Worm (Caenorhabditis elegans) whole organism, late embryonic: ENCODE data around the gene rab-21.

ENCODE experiments used
- K02D7.2 ChIP-seq: sonication (generic microtip); optimal IDR thresholded peaks from 2 replicates; lab custom pipeline; 2017; ENCODE audit warnings: mild to moderate bottlenecking, missing genetic modification characterization, missing compliant biosample characterization
- T23F11.4 ChIP-seq: fragments of 200-800 bp; sonication (Bioruptor generic); optimal IDR thresholded peaks from 2 replicates; lab custom pipeline; 2018; ENCODE audit warnings: mild to moderate bottlenecking, missing genetic modification characterization, missing compliant biosample characterization
- ama-1 ChIP-seq: fragments of 150-350 bp; optimal IDR thresholded peaks from 2 replicates; lab custom pipeline; 2014
- ceh-2 ChIP-seq: sonication (generic microtip); optimal IDR thresholded peaks from 2 replicates; lab custom pipeline; 2016; ENCODE audit warnings: missing genotype, missing genetic modification characterization, missing compliant biosample characterization
- ceh-30 ChIP-seq: fragments of 150-350 bp; optimal IDR thresholded peaks from 2 replicates; lab custom pipeline; 2014; ENCODE audit warnings: missing biosample characterization, missing genetic modification characterization
- ceh-31 ChIP-seq: sonication (generic microtip); optimal IDR thresholded peaks from 2 replicates; lab custom pipeline; 2016; ENCODE audit warnings: missing genetic modification characterization, missing compliant biosample characterization
- ceh-34 ChIP-seq: sonication (generic microtip); optimal IDR thresholded peaks from 2 replicates; lab custom pipeline; 2016; ENCODE audit warnings: mild to moderate bottlenecking, missing genetic modification characterization, missing compliant biosample characterization
- ceh-45 ChIP-seq: fragments of 200-800 bp; sonication (Bioruptor generic); IDR thresholded peaks from 2 replicates; pipeline ENCODE4 v1.3.6; 2022; ENCODE audit warnings: missing genetic modification reagents, missing genetic modification characterization, missing compliant biosample characterization
- ceh-6 ChIP-seq: fragments of 200-800 bp; sonication (Bioruptor generic); optimal IDR thresholded peaks from 2 replicates; lab custom pipeline; 2018; ENCODE audit warnings: mild to moderate bottlenecking, missing genetic modification characterization, missing compliant biosample characterization
- dve-1 ChIP-seq: sonication (generic microtip); optimal IDR thresholded peaks from 2 replicates; lab custom pipeline; 2017; ENCODE audit warnings: antibody characterized with exemption, mild to moderate bottlenecking, missing genetic modification characterization, missing compliant biosample characterization
- fkh-6 ChIP-seq: sonication (generic microtip); optimal IDR thresholded peaks from 2 replicates; lab custom pipeline; 2016; ENCODE audit warnings: missing genetic modification characterization, missing compliant biosample characterization
- hlh-30 ChIP-seq: sonication (generic microtip); optimal IDR thresholded peaks from 2 replicates; lab custom pipeline; 2017; ENCODE audit warnings: antibody characterized with exemption, missing genetic modification characterization, missing compliant biosample characterization; ENCODE audit not compliant: insufficient read depth
- hlh-6 ChIP-seq: sonication (generic microtip); optimal IDR thresholded peaks from 2 replicates; lab custom pipeline; 2016; ENCODE audit warnings: missing genotype, missing genetic modification characterization, missing compliant biosample characterization
- hlh-8 ChIP-seq: sonication (generic microtip); optimal IDR thresholded peaks from 2 replicates; lab custom pipeline; 2016; ENCODE audit warnings: missing genotype, missing genetic modification characterization, missing compliant biosample characterization
- lin-11 ChIP-seq: fragments of 200-800 bp; sonication (Bioruptor generic); optimal IDR thresholded peaks from 2 replicates; lab custom pipeline; 2018; ENCODE audit warnings: mild to moderate bottlenecking, missing genetic modification characterization, missing compliant biosample characterization
- mec-3 ChIP-seq: sonication (generic microtip); optimal IDR thresholded peaks from 2 replicates; lab custom pipeline; 2016; ENCODE audit warnings: borderline replicate concordance, missing genetic modification characterization, missing compliant biosample characterization
- nhr-11 ChIP-seq: fragments of 150-350 bp; optimal IDR thresholded peaks from 2 replicates; lab custom pipeline; 2014; ENCODE audit warnings: missing biosample characterization, missing genetic modification characterization
- pag-3 ChIP-seq: sonication (generic microtip); optimal IDR thresholded peaks from 2 replicates; lab custom pipeline; 2016; ENCODE audit warnings: missing compliant biosample characterization, missing genetic modification characterization, borderline replicate concordance
- pat-9 ChIP-seq: fragments of 200-800 bp; sonication (Bioruptor generic); optimal IDR thresholded peaks from 2 replicates; lab custom pipeline; 2018; ENCODE audit warnings: mild to moderate bottlenecking, missing genetic modification characterization, moderate library complexity, missing compliant biosample characterization
- pha-2 ChIP-seq: sonication (generic microtip); optimal IDR thresholded peaks from 2 replicates; lab custom pipeline; 2017; ENCODE audit warnings: mild to moderate bottlenecking, missing genetic modification characterization, missing compliant biosample characterization
- rnt-1 ChIP-seq: sonication (generic microtip); optimal IDR thresholded peaks from 2 replicates; lab custom pipeline; 2016; ENCODE audit warnings: missing genetic modification characterization, missing compliant biosample characterization
- sdc-2 ChIP-seq: sonication (generic microtip); optimal IDR thresholded peaks from 2 replicates; lab custom pipeline; 2016; ENCODE audit warnings: missing genotype, missing genetic modification characterization, missing compliant biosample characterization
- sox-4 ChIP-seq: sonication (generic microtip); optimal IDR thresholded peaks from 2 replicates; lab custom pipeline; 2017; ENCODE audit warnings: mild to moderate bottlenecking, missing genetic modification characterization, inconsistent platforms, missing compliant biosample characterization
- syd-9 ChIP-seq: sonication (generic microtip); optimal IDR thresholded peaks from 2 replicates; lab custom pipeline; 2016; ENCODE audit warnings: mild to moderate bottlenecking, missing genetic modification characterization, moderate library complexity, missing compliant biosample characterization
- tbx-2 ChIP-seq: sonication (generic microtip); optimal IDR thresholded peaks from 2 replicates; lab custom pipeline; 2016; ENCODE audit warnings: missing genetic modification characterization, missing compliant biosample characterization
- unc-3 ChIP-seq, 2 experiments: fragments of 200-800 bp in 1 of 2; sonication (Bioruptor generic) in 1 of 2; sonication (generic microtip) in 1 of 2; conservative IDR thresholded peaks in 1 of 2; optimal IDR thresholded peaks in 1 of 2; 2 replicates each; pipeline versions ENCODE4 v1.3.6 to Lab custom; 2016 to 2022; ENCODE audit warnings: missing compliant biosample characterization in 2 of 2, missing genetic modification characterization in 2 of 2, missing genetic modification reagents in 1 of 2
- unc-42 ChIP-seq: sonication (generic microtip); optimal IDR thresholded peaks from 2 replicates; lab custom pipeline; 2016; ENCODE audit warnings: missing genotype, missing genetic modification characterization, missing compliant biosample characterization
- unc-86 ChIP-seq: sonication (generic microtip); optimal IDR thresholded peaks from 2 replicates; lab custom pipeline; 2016; ENCODE audit warnings: missing genetic modification characterization, missing compliant biosample characterization
- zip-5 ChIP-seq: sonication (generic microtip); optimal IDR thresholded peaks from 2 replicates; lab custom pipeline; 2016; ENCODE audit warnings: missing genetic modification characterization, missing compliant biosample characterization

The rab-21 gene

ce11 chrII:8675369-8675768, 39.4 kb downstream of the rab-21 start:
- TF ChIP-seq rnt-1 (tag; lab: Kevin White, UChicago) = no peak
- no peak for TF ChIP-seq ceh-45 (GFP tag; lab: Robert Waterston, UW)
- no peak for TF ChIP-seq ceh-2 (tag; lab: Kevin White, UChicago)
- no peak for TF ChIP-seq hlh-6 (tag; lab: Kevin White, UChicago)
- no peak for TF ChIP-seq unc-3 (GFP tag; conservative IDR thresholded peaks at IDR 0.05; lab: Robert Waterston, UW)
- TF ChIP-seq unc-3 (tag; optimal IDR thresholded peaks at IDR 0.05; lab: Kevin White, UChicago) = no peak
- TF ChIP-seq ceh-6 (GFP tag; lab: Kevin White, UChicago) = no peak
- no peak for TF ChIP-seq zip-5 (tag; lab: Kevin White, UChicago)
- TF ChIP-seq pag-3 (tag; lab: Kevin White, UChicago) = no peak
- no peak for TF ChIP-seq K02D7.2
- no peak for TF ChIP-seq pha-2 (tag; lab: Kevin White, UChicago)
- TF ChIP-seq ama-1 = no peak
- no peak for TF ChIP-seq syd-9 (tag; lab: Kevin White, UChicago)
- TF ChIP-seq mec-3 (tag; lab: Kevin White, UChicago) = no peak

DNA sequence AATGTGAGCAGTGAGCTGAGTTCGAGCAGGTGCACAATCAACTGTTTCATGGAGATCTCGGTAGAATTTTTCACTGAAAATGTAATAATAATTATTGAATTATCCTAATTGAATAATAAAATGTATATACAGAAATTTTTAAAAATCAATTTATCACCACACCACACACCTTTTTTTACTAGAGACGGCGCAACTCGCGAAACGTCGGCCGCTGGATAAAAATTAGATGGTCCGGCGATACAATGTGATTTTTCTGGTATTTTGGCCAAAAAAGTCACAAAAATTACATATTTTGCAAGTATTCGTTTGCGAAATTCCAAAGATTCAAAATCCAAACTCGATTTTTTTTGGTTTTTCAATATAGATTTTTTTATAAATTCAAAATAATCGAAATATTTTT, 44.0 kb downstream of the rab-21 start:
- no peak for TF ChIP-seq sox-4 (tag; lab: Kevin White, UChicago)
- no peak for TF ChIP-seq hlh-8 (tag; lab: Kevin White, UChicago)
- TF ChIP-seq nhr-11 (tag; lab: Kevin White, UChicago) = no peak

DNA sequence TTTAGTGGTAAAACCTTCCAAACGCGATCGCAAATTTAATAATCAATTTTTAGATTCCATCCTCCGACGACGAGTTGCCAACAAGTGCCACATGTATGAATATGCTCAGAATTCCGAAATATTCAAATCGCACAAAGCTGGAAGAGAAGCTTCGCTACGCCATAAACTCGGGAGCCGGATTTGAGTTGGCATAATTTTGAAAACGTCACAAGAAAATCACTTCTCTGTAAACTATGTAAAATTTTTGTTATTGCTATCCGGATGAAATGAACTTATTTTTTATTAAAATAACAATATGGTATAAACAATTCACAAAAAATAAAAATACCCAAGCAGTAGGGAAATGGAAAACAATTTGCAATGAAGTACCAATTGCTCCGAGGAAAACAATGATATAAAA, 45.9 kb downstream of the rab-21 start:
- TF ChIP-seq ceh-34 (tag; lab: Kevin White, UChicago) = no peak
- TF ChIP-seq rnt-1 (tag; lab: Kevin White, UChicago) = no peak
- no peak for TF ChIP-seq dve-1 (tag; lab: Kevin White, UChicago)
- TF ChIP-seq mec-3 (tag; lab: Kevin White, UChicago) = no peak
- no peak for TF ChIP-seq ceh-31 (tag; lab: Kevin White, UChicago)
- TF ChIP-seq ceh-2 (tag; lab: Kevin White, UChicago) = no peak
- TF ChIP-seq pha-2 (tag; lab: Kevin White, UChicago) = no peak
- no peak for TF ChIP-seq ama-1
- TF ChIP-seq hlh-8 (tag; lab: Kevin White, UChicago) = no peak
- TF ChIP-seq pat-9 (tag; lab: Kevin White, UChicago) = no peak
- TF ChIP-seq fkh-6 (tag; lab: Kevin White, UChicago) = no peak
- TF ChIP-seq, all 69 proteins: peak for 0

ce11 chrII:8664533-8664932, 50.3 kb downstream of the rab-21 start, which contains the start of gene etc-1:
TSS of gene etc-1 (plus strand) at chrII:8664833.
- TF ChIP-seq unc-42 (no peak), hlh-30 (no peak), sdc-2 (tag; lab: Kevin White, UChicago) (no peak), unc-86 (no peak), lin-11 (tag; lab: Kevin White, UChicago) (no peak), ceh-30 (tag; lab: Kevin White, UChicago) (no peak), T23F11.4 (no peak), tbx-2 (no peak)
